Fruit fly (Drosophila melanogaster) whole organism, embryonic: Measurements from ENCODE around the gene rin.

ENCODE experiments used
- Adf1 ChIP-seq: fragments of 200-800 bp; sonication (Bioruptor generic); IDR thresholded peaks from 2 replicates; pipeline ENCODE4 v1.3.6; 2022; ENCODE audit warnings: missing biosample characterization, missing genetic modification characterization
- Aef1 ChIP-seq: fragments of 200-800 bp; sonication (Bioruptor generic); IDR thresholded peaks from 3 replicates; pipeline ENCODE4 v1.3.6; 2022; ENCODE audit warnings: missing biosample characterization, missing genetic modification characterization
- CG11085 ChIP-seq: fragments of 200-800 bp; sonication (Bioruptor generic); IDR thresholded peaks from 2 replicates; pipeline ENCODE4 v1.3.6; 2022; ENCODE audit warnings: missing biosample characterization, missing genetic modification characterization
- CG12104 ChIP-seq: fragments of 200-800 bp; sonication (Bioruptor generic); optimal IDR thresholded peaks from 3 replicates; lab custom pipeline; 2016; ENCODE audit warnings: missing biosample characterization, missing genetic modification characterization
- CG12219 ChIP-seq: fragments of 200-800 bp; sonication (Bioruptor generic); optimal IDR thresholded peaks from 3 replicates; lab custom pipeline; 2018; ENCODE audit warnings: missing biosample characterization, mild to moderate bottlenecking, missing genetic modification characterization
- CG1233 ChIP-seq: fragments of 200-800 bp; sonication (Bioruptor generic); optimal IDR thresholded peaks from 4 replicates; lab custom pipeline; 2018; ENCODE audit warnings: missing biosample characterization, mild to moderate bottlenecking, missing genetic modification characterization
- CG13296 ChIP-seq: fragments of 200-800 bp; sonication (Bioruptor generic); optimal IDR thresholded peaks from 3 replicates; lab custom pipeline; 2018; ENCODE audit warnings: missing biosample characterization, mild to moderate bottlenecking, missing genetic modification characterization
- CG13424 ChIP-seq: fragments of 200-800 bp; sonication (Bioruptor generic); optimal IDR thresholded peaks from 2 replicates; lab custom pipeline; 2019; ENCODE audit warnings: missing biosample characterization, mild to moderate bottlenecking, missing genetic modification characterization, moderate library complexity
- CG14014 ChIP-seq: fragments of 200-800 bp; sonication (Bioruptor generic); IDR thresholded peaks from 2 replicates; pipeline ENCODE4 v1.3.6; 2022; ENCODE audit warnings: missing biosample characterization, missing genetic modification characterization
- CG14965 ChIP-seq: fragments of 200-800 bp; sonication (Bioruptor generic); optimal IDR thresholded peaks from 2 replicates; lab custom pipeline; 2016; ENCODE audit warnings: missing biosample characterization, missing genetic modification characterization, borderline replicate concordance
- CG17612 ChIP-seq: fragments of 200-800 bp; sonication (Bioruptor generic); IDR thresholded peaks from 2 replicates; pipeline ENCODE4 v1.3.6; 2022; ENCODE audit warnings: missing biosample characterization, missing genetic modification characterization
- CG2120 ChIP-seq: fragments of 200-800 bp; sonication (Bioruptor generic); optimal IDR thresholded peaks from 3 replicates; lab custom pipeline; 2016; ENCODE audit warnings: missing biosample characterization, missing genetic modification characterization
- CG30020 ChIP-seq: fragments of 200-800 bp; optimal IDR thresholded peaks from 2 replicates; lab custom pipeline; 2019; ENCODE audit warnings: missing biosample characterization, mild to moderate bottlenecking, missing genetic modification characterization, moderate library complexity
- CG31388 ChIP-seq: fragments of 200-800 bp; sonication (Bioruptor generic); optimal IDR thresholded peaks from 2 replicates; lab custom pipeline; 2016; ENCODE audit warnings: missing biosample characterization, missing genetic modification characterization
- CG3407 ChIP-seq: fragments of 200-800 bp; sonication (Bioruptor generic); optimal IDR thresholded peaks from 2 replicates; lab custom pipeline; 2018; ENCODE audit warnings: missing biosample characterization, mild to moderate bottlenecking, missing genetic modification characterization
- CG34376 ChIP-seq: fragments of 200-800 bp; sonication (Bioruptor generic); optimal IDR thresholded peaks from 2 replicates; lab custom pipeline; 2018; ENCODE audit warnings: missing biosample characterization, mild to moderate bottlenecking, missing genetic modification characterization
- CG3847 ChIP-seq: fragments of 200-800 bp; sonication (Bioruptor generic); IDR thresholded peaks from 2 replicates; pipeline ENCODE4 v1.3.6; 2022; ENCODE audit warnings: missing biosample characterization, missing genetic modification characterization
- CG3995 ChIP-seq: fragments of 200-800 bp; sonication (Bioruptor generic); optimal IDR thresholded peaks from 3 replicates; lab custom pipeline; 2016; ENCODE audit warnings: missing biosample characterization, missing genetic modification characterization
- CG4282 ChIP-seq: fragments of 200-800 bp; sonication (Bioruptor generic); optimal IDR thresholded peaks from 2 replicates; lab custom pipeline; 2016; ENCODE audit warnings: missing biosample characterization, missing genetic modification characterization
- CG6254 ChIP-seq: fragments of 200-800 bp; sonication (Bioruptor generic); optimal IDR thresholded peaks from 3 replicates; lab custom pipeline; 2017; ENCODE audit warnings: mild to moderate bottlenecking, missing biosample characterization, missing genetic modification reagents, missing genetic modification characterization
- CG6854 ChIP-seq: fragments of 200-800 bp; sonication (Bioruptor generic); optimal IDR thresholded peaks from 3 replicates; lab custom pipeline; 2017; ENCODE audit warnings: missing biosample characterization, mild to moderate bottlenecking, missing genetic modification characterization
- CG7372 ChIP-seq: fragments of 200-800 bp; sonication (Bioruptor generic); IDR thresholded peaks from 2 replicates; pipeline ENCODE4 v1.3.6; 2022; ENCODE audit warnings: missing biosample characterization, missing genetic modification characterization
- CG8388 ChIP-seq: fragments of 200-800 bp; sonication (Bioruptor generic); optimal IDR thresholded peaks from 2 replicates; lab custom pipeline; 2019; ENCODE audit warnings: missing biosample characterization, mild to moderate bottlenecking, missing genetic modification characterization, moderate library complexity
- CG8765 ChIP-seq: fragments of 200-800 bp; sonication (Bioruptor generic); IDR thresholded peaks from 2 replicates; pipeline ENCODE4 v1.3.6; 2022; ENCODE audit warnings: missing biosample characterization, missing genetic modification characterization
- CG8944 ChIP-seq: fragments of 200-800 bp; sonication (Bioruptor generic); optimal IDR thresholded peaks from 3 replicates; lab custom pipeline; 2016; ENCODE audit warnings: missing biosample characterization, missing genetic modification characterization
- Doc2 ChIP-seq: fragments of 200-800 bp; sonication (Bioruptor generic); IDR thresholded peaks from 2 replicates; pipeline ENCODE4 v1.3.6; 2022; ENCODE audit warnings: missing biosample characterization, missing genetic modification characterization
- Eip74EF ChIP-seq, 2 experiments: fragments of 200-800 bp in 1 of 2; fragments of >200 bp in 1 of 2; sonication (Bioruptor generic) in 1 of 2; optimal IDR thresholded peaks; 2 replicates each; lab custom pipeline; 2017 to 2019; ENCODE audit warnings: missing biosample characterization in 2 of 2, missing genetic modification characterization in 2 of 2, mild to moderate bottlenecking in 1 of 2, moderate library complexity in 1 of 2
- HLHmδ ChIP-seq: fragments of 200-800 bp; sonication (Bioruptor generic); optimal IDR thresholded peaks from 2 replicates; lab custom pipeline; 2018; ENCODE audit warnings: missing biosample characterization, mild to moderate bottlenecking, missing genetic modification characterization, moderate library complexity
- Med ChIP-seq: fragments of 200-800 bp; sonication (Bioruptor generic); peaks from one replicate; lab custom pipeline; 2016; ENCODE audit warnings: missing biosample characterization, missing genetic modification characterization, mild to moderate bottlenecking, inconsistent platforms, moderate library complexity
- NC2α ChIP-seq: fragments of 200-800 bp; sonication (Bioruptor generic); optimal IDR thresholded peaks from 2 replicates; lab custom pipeline; 2016; ENCODE audit warnings: missing biosample characterization, missing genetic modification characterization
- Sox100B ChIP-seq: fragments of 200-800 bp; sonication (Bioruptor generic); optimal IDR thresholded peaks from 3 replicates; lab custom pipeline; 2018; ENCODE audit warnings: missing biosample characterization, mild to moderate bottlenecking, missing genetic modification characterization
- Ssrp ChIP-seq: fragments of 200-800 bp; sonication (Bioruptor generic); optimal IDR thresholded peaks from 2 replicates; lab custom pipeline; 2018; ENCODE audit warnings: missing biosample characterization, mild to moderate bottlenecking, missing genetic modification characterization, moderate library complexity
- Tbp ChIP-seq: fragments of >200 bp; optimal IDR thresholded peaks from 2 replicates; lab custom pipeline; 2018; ENCODE audit warnings: missing biosample characterization, missing genetic modification characterization
- ac ChIP-seq: fragments of 200-800 bp; sonication (Bioruptor generic); optimal IDR thresholded peaks from 3 replicates; lab custom pipeline; 2017; ENCODE audit warnings: missing biosample characterization, mild to moderate bottlenecking, missing genetic modification characterization
- amos ChIP-seq: fragments of 200-800 bp; sonication (Bioruptor generic); IDR thresholded peaks from 2 replicates; pipeline ENCODE4 v1.3.6; 2022; ENCODE audit warnings: missing biosample characterization, missing genetic modification characterization; ENCODE audit not compliant: partially characterized antibody
- ap ChIP-seq: fragments of 200-800 bp; sonication (Bioruptor generic); IDR thresholded peaks from 2 replicates; pipeline ENCODE4 v1.3.6; 2022; ENCODE audit warnings: missing biosample characterization, missing genetic modification characterization
- bbx ChIP-seq: fragments of 200-800 bp; sonication (Bioruptor generic); IDR thresholded peaks from 2 replicates; pipeline ENCODE4 v1.3.6; 2022; ENCODE audit warnings: missing biosample characterization, missing genetic modification characterization; ENCODE audit not compliant: partially characterized antibody
- chn ChIP-seq: fragments of 200-800 bp; sonication (Bioruptor generic); optimal IDR thresholded peaks from 2 replicates; lab custom pipeline; 2016; ENCODE audit warnings: missing biosample characterization, missing genetic modification characterization
- dan ChIP-seq: fragments of 200-800 bp; sonication (Bioruptor generic); IDR thresholded peaks from 2 replicates; pipeline ENCODE4 v1.3.6; 2022; ENCODE audit warnings: missing biosample characterization, missing genetic modification characterization
- dmrt11E ChIP-seq: fragments of 200-800 bp; sonication (Bioruptor generic); optimal IDR thresholded peaks from 3 replicates; lab custom pipeline; 2018; ENCODE audit warnings: missing biosample characterization, mild to moderate bottlenecking, missing genetic modification characterization, moderate library complexity
- ken ChIP-seq: fragments of 200-800 bp; sonication (Bioruptor generic); IDR thresholded peaks from 3 replicates; pipeline ENCODE4 v1.3.6; 2022; ENCODE audit warnings: missing biosample characterization, missing genetic modification characterization
- knrl ChIP-seq: fragments of 200-800 bp; sonication (Bioruptor generic); IDR thresholded peaks from 3 replicates; pipeline ENCODE4 v1.3.6; 2022; ENCODE audit warnings: missing biosample characterization, missing genetic modification characterization; ENCODE audit not compliant: partially characterized antibody
- oc ChIP-seq: fragments of 200-800 bp; sonication (Bioruptor generic); optimal IDR thresholded peaks from 2 replicates; lab custom pipeline; 2018; ENCODE audit warnings: missing biosample characterization, mild to moderate bottlenecking, missing genetic modification characterization, moderate library complexity
- peb ChIP-seq: fragments of 200-800 bp; sonication (Bioruptor generic); IDR thresholded peaks from 2 replicates; pipeline ENCODE4 v1.3.6; 2022; ENCODE audit warnings: missing biosample characterization, missing genetic modification characterization
- phol ChIP-seq: fragments of 200-800 bp; sonication (Bioruptor generic); optimal IDR thresholded peaks from 3 replicates; lab custom pipeline; 2018; ENCODE audit warnings: missing biosample characterization, mild to moderate bottlenecking, missing genetic modification characterization, moderate library complexity
- psq ChIP-seq: fragments of 200-800 bp; sonication (Bioruptor generic); optimal IDR thresholded peaks from 2 replicates; lab custom pipeline; 2017; ENCODE audit warnings: missing biosample characterization, missing genetic modification characterization
- row ChIP-seq: fragments of 200-800 bp; sonication (Bioruptor generic); IDR thresholded peaks from 3 replicates; pipeline ENCODE4 v1.3.6; 2022; ENCODE audit warnings: missing biosample characterization, missing genetic modification characterization
- stc ChIP-seq: fragments of 200-800 bp; sonication (Bioruptor generic); IDR thresholded peaks from 2 replicates; pipeline ENCODE4 v1.3.6; 2022; ENCODE audit warnings: missing biosample characterization, missing genetic modification characterization
- zfh2 ChIP-seq: fragments of 200-800 bp; sonication (Bioruptor generic); optimal IDR thresholded peaks from 2 replicates; lab custom pipeline; 2016; ENCODE audit warnings: missing biosample characterization, missing genetic modification characterization

rin gene

DNA sequence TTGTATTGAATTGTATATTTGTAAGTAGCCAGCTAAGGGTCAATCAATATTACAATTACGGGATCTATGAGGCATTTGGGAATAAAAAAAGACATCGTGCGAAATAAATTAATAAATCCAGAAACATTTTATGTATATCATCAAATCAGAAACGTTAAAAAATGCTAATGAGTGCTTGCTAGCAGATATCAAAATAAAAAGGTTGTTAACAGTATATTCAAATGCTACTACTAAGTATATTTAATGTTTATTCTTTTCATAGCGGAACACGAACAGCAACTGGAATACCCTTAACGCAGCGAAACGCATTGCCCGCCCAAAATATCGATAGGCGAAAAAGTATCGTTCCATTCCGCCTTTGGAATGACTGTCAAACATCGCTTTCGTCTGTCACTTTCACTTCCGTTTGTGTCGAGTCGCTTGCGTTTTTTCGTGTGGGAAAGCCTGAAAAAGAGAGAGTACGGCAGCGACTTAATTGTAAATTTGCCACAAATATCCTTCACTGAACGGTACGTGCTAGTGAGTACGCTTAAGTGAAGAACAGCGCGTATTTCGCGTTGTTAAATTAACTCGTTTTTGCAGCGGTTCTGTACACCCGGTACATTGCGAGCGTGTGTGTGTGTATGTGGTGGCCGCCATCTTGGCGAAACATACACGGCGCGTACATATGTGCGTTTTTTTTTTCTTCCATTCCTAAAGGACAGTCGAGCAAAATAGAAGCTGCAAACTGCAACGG is 14.3 kb downstream of the rin start, which contains the start of gene B52 (continued):
- TF ChIP-seq zfh2 (GFP tag; lab: Kevin White, UChicago) (peak; percentile 53), phol (tag; lab: Kevin White, UChicago) (peak; percentile 99), Doc2 (GFP tag; lab: Robert Waterston, UW) (no peak), CG14014 (no peak; the same call in none of the 2 replicates), CG7372 (GFP tag; lab: Robert Waterston, UW) (no peak; the same call in 1 of the 2 replicates), CG2120 (peak; percentile 12), ken (GFP tag; lab: Robert Waterston, UW) (peak; percentile 59; the same call in 2 of the 3 replicates), psq (GFP tag; lab: Kevin White, UChicago) (no peak), CG11085 (peak; percentile 57; the same call in 1 of the 2 replicates), CG30020 (tag; lab: Kevin White, UChicago) (peak; percentile 89), CG6254 (GFP tag; lab: Kevin White, UChicago) (peak; percentile 62), dan (GFP tag; lab: Robert Waterston, UW) (no peak), CG3995 (peak; percentile 51), Aef1 (GFP tag; lab: Robert Waterston, UW) (peak; percentile 55; the same call in 1 of the 3 replicates), CG3847 (GFP tag; lab: Robert Waterston, UW) (peak; percentile 43; the same call in 1 of the 2 replicates), ap (GFP tag; lab: Robert Waterston, UW) (no peak; the same call in 1 of the 2 replicates), CG31388 (GFP tag; lab: Kevin White, UChicago) (no peak), CG12104 (peak; percentile 8), Tbp (GFP tag; lab: Kevin White, UChicago) (no peak), CG12219 (GFP tag; lab: Kevin White, UChicago) (peak; percentile 62), bbx (GFP tag; lab: Robert Waterston, UW) (peak; percentile 63; the same call in 1 of the 2 replicates), knrl (GFP tag; lab: Robert Waterston, UW) (peak; percentile 59), CG4282 (GFP tag; lab: Kevin White, UChicago) (peak; percentile 21), Med (GFP tag; lab: Kevin White, UChicago) (peak; percentile 97), HLHmδ (peak; percentile 90), CG17612 (peak; percentile 54; the same call in 1 of the 2 replicates), CG8388 (GFP tag; lab: Kevin White, UChicago) (peak; percentile 40), Eip74EF (GFP tag; optimal IDR thresholded peaks at IDR 0.05; lab: Kevin White, UChicago) (no peak), CG13296 (peak; percentile 82), CG13424 (peak; percentile 17), chn (peak; percentile 39), CG34376 (GFP tag; lab: Kevin White, UChicago) (peak; percentile 84), CG8944 (GFP tag; lab: Kevin White, UChicago) (no peak), peb (no peak; the same call in 1 of the 2 replicates), stc (GFP tag; lab: Robert Waterston, UW) (peak; percentile 61; the same call in 1 of the 2 replicates), amos (peak; percentile 73), CG1233 (GFP tag; lab: Kevin White, UChicago) (peak; percentile 63), row (GFP tag; lab: Robert Waterston, UW) (peak; percentile 78), oc (tag; lab: Kevin White, UChicago) (no peak), CG3407 (GFP tag; lab: Kevin White, UChicago) (peak; percentile 50), ac (GFP tag; lab: Kevin White, UChicago) (peak; percentile 28), Ssrp (tag; lab: Kevin White, UChicago) (no peak), Sox100B (peak; percentile 62), CG8765 (0 out of 2 replicates have a peak, but pooled peaks have one; percentile 41), CG6854 (GFP tag; lab: Kevin White, UChicago) (peak; percentile 70), dmrt11E (tag; lab: Kevin White, UChicago) (peak; percentile 51), Adf1 (GFP tag; lab: Robert Waterston, UW) (peak; percentile 24; the same call in 1 of the 2 replicates), NC2α (GFP tag; lab: Kevin White, UChicago) (peak; percentile 1), CG14965 (GFP tag; lab: Kevin White, UChicago) (no peak)
